Fruit fly (Drosophila melanogaster) whole organism, prepupa: ENCODE data around the gene Cp7Fc.

Experiments used
- CG10669 ChIP-seq: fragments of 200-800 bp; sonication (Bioruptor generic); optimal IDR thresholded peaks from 3 replicates; lab custom pipeline; 2018; ENCODE audit warnings: missing biosample characterization, mild to moderate bottlenecking, missing genetic modification characterization, moderate library complexity
- CG16779 ChIP-seq: fragments of 200-800 bp; sonication (Bioruptor generic); optimal IDR thresholded peaks from 3 replicates; lab custom pipeline; 2017; ENCODE audit warnings: missing biosample characterization, mild to moderate bottlenecking, missing genetic modification characterization
- CG3032 ChIP-seq: fragments of 200-800 bp; optimal IDR thresholded peaks from 2 replicates; lab custom pipeline; 2019; ENCODE audit warnings: missing biosample characterization, mild to moderate bottlenecking, missing genetic modification characterization, moderate library complexity
- CG34406 ChIP-seq: fragments of 200-800 bp; sonication (Bioruptor generic); optimal IDR thresholded peaks from 3 replicates; lab custom pipeline; 2016; ENCODE audit warnings: missing biosample characterization, missing genetic modification characterization
- CG6792 ChIP-seq: fragments of 200-800 bp; sonication (Bioruptor generic); optimal IDR thresholded peaks from 3 replicates; lab custom pipeline; 2016; ENCODE audit warnings: missing biosample characterization, missing genetic modification characterization
- CG6854 ChIP-seq: fragments of 200-800 bp; sonication (Bioruptor generic); optimal IDR thresholded peaks from 2 replicates; lab custom pipeline; 2017; ENCODE audit warnings: missing biosample characterization, mild to moderate bottlenecking, missing genetic modification characterization
- CG7368 ChIP-seq: fragments of 200-800 bp; sonication (Bioruptor generic); optimal IDR thresholded peaks from 3 replicates; lab custom pipeline; 2016; ENCODE audit warnings: missing biosample characterization, missing genetic modification characterization
- CG8632 ChIP-seq: fragments of 200-800 bp; sonication (Bioruptor generic); optimal IDR thresholded peaks from 3 replicates; lab custom pipeline; 2016; ENCODE audit warnings: missing biosample characterization, missing genetic modification characterization
- Eip75B ChIP-seq: fragments of 200-800 bp; sonication (Bioruptor generic); optimal IDR thresholded peaks from 3 replicates; lab custom pipeline; 2016; ENCODE audit warnings: missing biosample characterization, missing genetic modification characterization
- Ets96B ChIP-seq: fragments of 200-800 bp; optimal IDR thresholded peaks from 2 replicates; lab custom pipeline; 2019; ENCODE audit warnings: missing biosample characterization, mild to moderate bottlenecking, missing genetic modification characterization, moderate library complexity
- eg ChIP-seq: fragments of 200-800 bp; sonication (Bioruptor generic); IDR thresholded peaks from 3 replicates; pipeline ENCODE4 v1.3.6; 2022; ENCODE audit warnings: missing biosample characterization, missing genetic modification characterization
- fd85E ChIP-seq: fragments of 200-800 bp; sonication (Bioruptor generic); optimal IDR thresholded peaks from 3 replicates; lab custom pipeline; 2016; ENCODE audit warnings: missing biosample characterization, missing genetic modification characterization

dm6 chrX:8510731-8511130 lies 33.8 kb downstream of the Cp7Fc start:
- TF ChIP-seq CG8632 (GFP tag; lab: Kevin White, UChicago) (no peak), Ets96B (tag; lab: Kevin White, UChicago) (no peak), Eip75B (no peak), CG6854 (GFP tag; lab: Kevin White, UChicago) (no peak), CG7368 (GFP tag; lab: Kevin White, UChicago) (no peak), CG6792 (no peak), CG34406 (no peak), eg (GFP tag; lab: Robert Waterston, UW) (no peak), CG3032 (no peak), fd85E (GFP tag; lab: Kevin White, UChicago) (no peak), CG10669 (GFP tag; lab: Kevin White, UChicago) (no peak), CG16779 (tag; lab: Kevin White, UChicago) (no peak)
